Worm (Caenorhabditis elegans): Measurements from ENCODE around the gene F42A6.2.

DNA sequence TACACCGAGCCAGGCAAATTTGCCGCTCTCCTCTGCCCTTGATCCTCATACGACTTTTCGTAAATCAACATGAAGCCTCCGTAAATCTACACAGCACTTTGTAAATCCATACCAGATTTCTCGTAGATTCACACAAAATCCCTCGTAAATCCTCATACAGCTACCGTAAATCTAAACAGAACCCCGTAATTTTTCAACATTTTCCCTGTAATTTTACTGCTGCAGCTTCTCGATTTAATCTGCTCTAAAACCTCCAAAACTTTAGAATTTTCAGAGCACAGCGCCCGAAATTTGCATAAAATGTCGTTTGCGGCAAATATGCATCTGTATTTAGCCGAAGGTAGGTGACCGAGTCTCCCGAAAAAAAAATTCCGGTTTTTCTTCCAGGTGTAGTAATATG, 13.5 kb downstream of the F42A6.2 start, which contains the start of gene F42A6.1:
- TF ChIP-seq B0310.2 (tag; optimal IDR thresholded peaks at IDR 0.05): no peak
- no peak for TF ChIP-seq ama-1 (optimal IDR thresholded peaks at IDR 0.05)
- no peak for TF ChIP-seq ceh-36 (tag; optimal IDR thresholded peaks at IDR 0.05)
- no peak for TF ChIP-seq hnd-1 (tag; optimal IDR thresholded peaks at IDR 0.05)
- no peak for TF ChIP-seq pes-1 (GFP tag; IDR thresholded peaks at IDR 0.05)
- TF ChIP-seq hmg-4 (GFP tag; optimal IDR thresholded peaks at IDR 0.05): no peak
- no peak for TF ChIP-seq ceh-13 (GFP tag; optimal IDR thresholded peaks at IDR 0.05)

Data from whole organism, early embryonic.